Fruit fly (Drosophila melanogaster) whole organism, adult: ENCODE data around the gene kirre.
A peak's percentile ranks its signal among the peaks of the same experiment; 100 is the strongest.

Experiments used
- CG11617 ChIP-seq: fragments of 200-800 bp; sonication (Bioruptor generic); optimal IDR thresholded peaks from 2 replicates; lab custom pipeline; 2017; ENCODE audit warnings: mild to moderate bottlenecking, missing biosample characterization, missing genetic modification reagents, missing genetic modification characterization
- CG12768 ChIP-seq: fragments of 200-800 bp; sonication (Bioruptor generic); optimal IDR thresholded peaks from 2 replicates; lab custom pipeline; 2017; ENCODE audit warnings: missing biosample characterization, missing genetic modification characterization, mild to moderate bottlenecking, moderate library complexity, missing genetic modification reagents
- CG14711 ChIP-seq: fragments of 200-800 bp; sonication (Bioruptor generic); optimal IDR thresholded peaks from 2 replicates; lab custom pipeline; 2018; ENCODE audit warnings: missing biosample characterization, mild to moderate bottlenecking, missing genetic modification characterization, moderate library complexity
- CG1620 ChIP-seq: fragments of 200-800 bp; sonication (Bioruptor generic); optimal IDR thresholded peaks from 2 replicates; lab custom pipeline; 2016; ENCODE audit warnings: missing biosample characterization, missing genetic modification characterization
- CG33017 ChIP-seq: fragments of 200-800 bp; sonication (Bioruptor generic); optimal IDR thresholded peaks from 2 replicates; lab custom pipeline; 2018; ENCODE audit warnings: missing biosample characterization, mild to moderate bottlenecking, missing genetic modification characterization, moderate library complexity
- CG5204 ChIP-seq: fragments of 200-800 bp; sonication (Bioruptor generic); optimal IDR thresholded peaks from 2 replicates; lab custom pipeline; 2016; ENCODE audit warnings: missing biosample characterization, missing genetic modification characterization
- CG7045 ChIP-seq: fragments of 200-800 bp; sonication (Bioruptor generic); optimal IDR thresholded peaks from 2 replicates; lab custom pipeline; 2017; ENCODE audit warnings: missing biosample characterization, mild to moderate bottlenecking, missing genetic modification characterization
- CG7101 ChIP-seq: fragments of 200-800 bp; sonication (Bioruptor generic); optimal IDR thresholded peaks from 2 replicates; lab custom pipeline; 2018; ENCODE audit warnings: missing biosample characterization, mild to moderate bottlenecking, missing genetic modification characterization, moderate library complexity
- Clk ChIP-seq: fragments of 200-800 bp; sonication (Bioruptor generic); optimal IDR thresholded peaks from 2 replicates; lab custom pipeline; 2017; ENCODE audit warnings: missing biosample characterization, missing genetic modification characterization
- Crg-1 ChIP-seq: fragments of 200-800 bp; sonication (Bioruptor generic); optimal IDR thresholded peaks from 2 replicates; lab custom pipeline; 2016; ENCODE audit warnings: missing biosample characterization, missing genetic modification characterization
- Hr96 ChIP-seq: fragments of 200-800 bp; sonication (Bioruptor generic); optimal IDR thresholded peaks from 2 replicates; lab custom pipeline; 2016; ENCODE audit warnings: missing biosample characterization, missing genetic modification characterization
- Mnt ChIP-seq: fragments of 200-800 bp; sonication (Bioruptor generic); optimal IDR thresholded peaks from 2 replicates; lab custom pipeline; 2016; ENCODE audit warnings: missing biosample characterization, mild to moderate bottlenecking, missing genetic modification characterization
- bab1 ChIP-seq: fragments of 200-800 bp; sonication (Bioruptor generic); optimal IDR thresholded peaks from 3 replicates; lab custom pipeline; 2019; ENCODE audit warnings: missing biosample characterization, mild to moderate bottlenecking, missing genetic modification characterization, moderate library complexity
- cic ChIP-seq: fragments of 200-800 bp; sonication (Bioruptor generic); optimal IDR thresholded peaks from 2 replicates; lab custom pipeline; 2017; ENCODE audit warnings: missing biosample characterization, mild to moderate bottlenecking, missing genetic modification characterization, moderate library complexity
- cnc ChIP-seq, 2 experiments: fragments of >200 bp; optimal IDR thresholded peaks; 2 replicates each; lab custom pipeline; 2017
- kay ChIP-seq: fragments of 200-800 bp; sonication (Bioruptor generic); peaks from one replicate; lab custom pipeline; 2016; ENCODE audit warnings: missing biosample characterization, missing genetic modification characterization, borderline replicate concordance
- ovo ChIP-seq: fragments of 200-800 bp; sonication (Bioruptor generic); optimal IDR thresholded peaks from 2 replicates; lab custom pipeline; 2016; ENCODE audit warnings: missing biosample characterization, missing genetic modification characterization
- pad ChIP-seq: fragments of 200-800 bp; sonication (Bioruptor generic); optimal IDR thresholded peaks from 3 replicates; lab custom pipeline; 2017; ENCODE audit warnings: missing biosample characterization, missing genetic modification characterization, mild to moderate bottlenecking, moderate library complexity, missing genetic modification reagents
- tj ChIP-seq: fragments of 200-800 bp; sonication (Bioruptor generic); optimal IDR thresholded peaks from 3 replicates; lab custom pipeline; 2017; ENCODE audit warnings: missing biosample characterization, mild to moderate bottlenecking, missing genetic modification characterization, moderate library complexity
- toe ChIP-seq: fragments of 200-800 bp; sonication (Bioruptor generic); optimal IDR thresholded peaks from 2 replicates; lab custom pipeline; 2016; ENCODE audit warnings: missing biosample characterization, missing genetic modification characterization

Gene kirre

DNA sequence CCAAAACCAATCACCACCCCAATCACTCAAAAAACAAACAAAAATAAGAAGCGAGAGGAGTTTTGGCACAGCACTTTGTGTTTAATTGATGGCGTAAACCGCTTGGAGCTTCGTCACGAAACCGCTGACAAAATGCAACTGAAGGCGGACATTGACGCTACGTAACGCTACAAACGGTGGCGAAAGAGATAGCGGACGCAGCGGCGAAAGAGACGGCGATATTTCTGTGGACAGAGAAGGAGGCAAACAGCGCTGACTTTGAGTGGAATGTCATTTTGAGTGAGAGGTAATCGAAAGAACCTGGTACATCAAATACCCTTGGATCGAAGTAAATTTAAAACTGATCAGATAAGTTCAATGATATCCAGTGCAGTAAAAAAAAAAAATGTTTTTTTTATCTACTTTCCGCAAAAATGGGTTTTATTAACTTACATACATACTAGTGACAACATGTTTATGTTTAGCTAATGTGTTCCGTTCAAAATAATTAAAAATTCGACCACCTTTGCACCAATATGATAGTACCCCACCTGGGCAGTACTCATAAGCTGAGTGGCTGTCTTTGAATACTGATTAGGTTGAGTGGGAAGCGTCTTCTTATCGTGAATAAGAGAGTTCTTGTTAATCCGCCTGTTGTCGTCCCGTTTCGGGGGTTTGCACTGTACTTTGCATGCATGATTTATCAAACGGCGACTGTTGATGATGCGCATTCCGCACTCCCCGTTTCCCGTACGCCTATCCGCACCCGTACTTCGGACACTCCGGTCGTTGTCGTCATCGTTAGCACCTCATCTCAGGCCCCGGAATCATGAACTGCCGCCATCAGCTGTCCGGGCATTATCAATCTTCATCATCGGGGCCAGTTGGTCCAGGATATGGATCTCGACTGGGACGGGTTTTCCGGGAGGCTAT, 56.4 kb downstream of the kirre start, which contains the start of gene w:
w (minus strand) TSS at position 122 of the 912 bp plus-strand sequence.
- TF ChIP-seq cnc (optimal IDR thresholded peaks at IDR 0.05; lab: Kevin White, UChicago) (no peak), cic (GFP tag; lab: Kevin White, UChicago) (no peak), pad (GFP tag; lab: Kevin White, UChicago) (peak; percentile 1), CG14711 (peak; percentile 26), kay (GFP tag; lab: Kevin White, UChicago) (no peak), Crg-1 (GFP tag; lab: Kevin White, UChicago) (no peak), toe (GFP tag; lab: Kevin White, UChicago) (no peak), Hr96 (GFP tag; lab: Kevin White, UChicago) (no peak), ovo (no peak), CG5204 (no peak), CG11617 (GFP tag; lab: Kevin White, UChicago) (no peak), bab1 (GFP tag; lab: Kevin White, UChicago) (no peak)

DNA sequence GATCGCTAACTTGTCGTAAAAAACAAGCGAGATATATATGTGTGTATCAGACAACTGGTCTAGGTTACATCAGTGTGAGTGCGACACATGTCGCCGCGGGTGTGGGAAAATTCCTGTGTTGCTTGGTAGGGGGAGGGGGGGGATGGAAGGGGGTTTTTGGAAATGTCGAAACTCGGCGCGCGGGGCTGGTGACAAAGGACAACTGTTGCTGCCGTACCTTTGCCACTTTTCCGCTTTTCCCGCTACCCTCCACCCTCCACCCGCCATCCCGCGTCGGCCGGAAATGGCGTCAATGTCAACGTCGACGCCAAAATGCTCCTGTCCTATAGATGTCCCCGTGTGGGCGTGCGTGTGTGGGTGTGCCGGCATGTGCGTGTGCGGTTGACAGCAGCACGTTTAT, 62.8 kb downstream of the kirre start:
- TF ChIP-seq bab1 (GFP tag; lab: Kevin White, UChicago) (no peak), toe (GFP tag; lab: Kevin White, UChicago) (no peak), CG11617 (GFP tag; lab: Kevin White, UChicago) (no peak), CG33017 (tag; lab: Kevin White, UChicago) (no peak), CG5204 (no peak)

DNA sequence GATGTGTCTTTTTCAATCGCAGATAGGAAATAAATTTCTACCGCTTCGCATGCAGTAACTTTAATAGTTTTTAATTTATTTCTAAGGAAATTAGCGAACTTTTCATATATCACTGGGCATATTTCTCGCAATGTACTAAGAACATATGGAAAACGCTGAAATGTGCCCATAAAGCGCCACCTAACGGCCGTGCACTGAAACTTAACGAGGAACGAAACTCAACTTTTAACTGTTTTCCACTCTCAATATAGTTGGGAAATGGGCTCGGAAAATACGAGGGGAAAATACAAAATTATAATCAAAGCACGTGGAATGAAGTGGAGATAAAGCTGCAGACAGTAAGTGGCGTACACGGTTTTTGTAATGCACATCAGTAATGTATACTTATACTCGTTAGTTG, 63.6 kb downstream of the kirre start:
- no peak for TF ChIP-seq Hr96 (GFP tag; lab: Kevin White, UChicago)
- no peak for TF ChIP-seq CG1620 (GFP tag; lab: Kevin White, UChicago)
- no peak for TF ChIP-seq CG7101 (tag; lab: Kevin White, UChicago)
- no peak for TF ChIP-seq toe (GFP tag; lab: Kevin White, UChicago)
- no peak for TF ChIP-seq CG5204
- no peak for TF ChIP-seq Crg-1 (GFP tag; lab: Kevin White, UChicago)
- TF ChIP-seq CG12768 (GFP tag; lab: Kevin White, UChicago): no peak
- no peak for TF ChIP-seq Clk (GFP tag; lab: Kevin White, UChicago)
- TF ChIP-seq kay (GFP tag; lab: Kevin White, UChicago): no peak
- TF ChIP-seq pad (GFP tag; lab: Kevin White, UChicago): no peak
- TF ChIP-seq tj (GFP tag; lab: Kevin White, UChicago): no peak
- no peak for TF ChIP-seq CG33017 (tag; lab: Kevin White, UChicago)
- no peak for TF ChIP-seq CG7045
- no peak for TF ChIP-seq ovo
- no peak for TF ChIP-seq CG11617 (GFP tag; lab: Kevin White, UChicago)

DNA sequence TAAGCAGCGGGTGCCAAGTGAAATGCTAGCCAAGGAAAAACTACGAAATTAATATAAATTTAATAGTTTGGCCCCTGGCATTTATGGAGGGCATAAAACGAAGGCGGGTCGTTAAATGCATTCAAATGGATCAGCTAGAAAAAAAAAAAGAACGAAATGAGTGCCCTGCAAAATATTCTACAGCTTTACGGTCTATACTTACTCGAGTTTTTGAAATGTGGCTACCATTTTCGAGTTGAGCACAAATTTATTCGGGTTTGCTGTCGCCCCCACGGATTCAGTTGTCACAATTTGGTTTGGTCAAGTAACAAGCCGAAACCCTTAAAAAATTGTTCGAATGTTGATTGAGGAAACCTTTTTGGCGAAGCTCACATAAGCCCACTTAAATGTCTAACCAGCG, 69.4 kb downstream of the kirre start, which contains the start of gene CG12498:
CG12498 (plus strand) TSS at position 301 of the 400 bp plus-strand sequence.
- no peak for TF ChIP-seq kay (GFP tag; lab: Kevin White, UChicago)
- no peak for TF ChIP-seq CG11617 (GFP tag; lab: Kevin White, UChicago)
- TF ChIP-seq Hr96 (GFP tag; lab: Kevin White, UChicago): no peak
- TF ChIP-seq Clk (GFP tag; lab: Kevin White, UChicago): no peak

DNA sequence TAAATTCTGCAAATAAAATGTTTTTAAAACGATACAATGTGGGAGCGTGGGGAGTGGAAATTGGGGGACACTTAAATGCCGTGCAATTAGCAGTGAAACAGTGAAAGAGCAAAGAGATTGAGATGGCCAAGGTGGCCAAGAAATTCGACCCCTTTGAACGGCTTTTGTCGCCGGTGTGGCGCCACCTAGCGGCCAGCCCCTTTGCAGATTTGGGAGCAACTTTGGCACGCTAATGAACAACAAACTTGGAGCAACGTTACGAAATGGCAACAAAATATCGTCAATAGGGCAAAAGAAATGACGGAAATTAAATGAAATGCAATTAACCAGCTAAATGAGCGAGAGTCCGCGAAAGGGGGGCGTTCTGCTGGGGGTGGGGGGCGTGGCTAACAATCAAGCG, 70.9 kb downstream of the kirre start:
- TF ChIP-seq CG12768 (GFP tag; lab: Kevin White, UChicago) (no peak), kay (GFP tag; lab: Kevin White, UChicago) (no peak), bab1 (GFP tag; lab: Kevin White, UChicago) (no peak), Mnt (no peak), ovo (no peak)

DNA sequence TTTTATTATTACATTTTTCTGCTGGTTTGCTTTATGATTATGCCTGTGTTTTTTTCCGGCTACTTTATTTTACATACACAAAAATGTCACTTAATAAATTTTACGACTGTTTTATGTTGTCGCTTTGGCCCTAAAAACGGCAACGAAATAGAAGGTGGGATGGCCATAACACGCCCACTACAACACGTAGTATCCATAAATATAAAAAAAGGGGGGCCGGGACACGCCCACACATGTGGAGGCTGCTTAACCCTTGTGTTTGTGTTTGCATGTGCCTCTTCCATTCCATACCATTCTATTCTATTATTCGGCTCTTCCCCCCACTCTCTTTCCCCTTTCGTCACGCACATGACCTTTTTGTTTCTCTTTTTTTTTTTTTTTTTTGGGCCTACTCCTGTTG, 71.5 kb downstream of the kirre start:
- TF ChIP-seq CG7101 (tag; lab: Kevin White, UChicago) (no peak), CG12768 (GFP tag; lab: Kevin White, UChicago) (no peak), pad (GFP tag; lab: Kevin White, UChicago) (no peak), CG5204 (no peak)

DNA sequence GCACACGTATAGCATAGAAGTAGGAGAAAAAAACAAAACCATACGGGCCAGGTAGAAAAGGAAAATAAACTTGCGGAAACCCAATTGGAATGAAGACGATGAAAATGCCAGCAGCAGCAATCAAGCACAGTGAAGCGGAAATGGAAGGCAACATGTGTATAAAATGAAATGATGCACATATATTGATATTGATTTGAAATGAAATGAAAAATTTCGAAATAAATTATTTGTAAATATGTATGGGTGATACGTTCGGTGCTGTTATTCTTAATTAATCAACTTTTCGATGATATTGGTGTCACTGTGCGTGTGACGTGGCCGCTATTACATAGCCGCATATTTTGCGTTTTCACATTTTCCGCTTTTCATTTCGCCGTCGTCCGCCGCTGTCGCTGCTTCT, 72.9 kb downstream of the kirre start:
- TF ChIP-seq CG33017 (tag; lab: Kevin White, UChicago) (no peak), kay (GFP tag; lab: Kevin White, UChicago) (no peak), cic (GFP tag; lab: Kevin White, UChicago) (no peak), Crg-1 (GFP tag; lab: Kevin White, UChicago) (no peak), Clk (GFP tag; lab: Kevin White, UChicago) (no peak), CG7045 (no peak), cnc (optimal IDR thresholded peaks at IDR 0.05; lab: Kevin White, UChicago) (no peak), toe (GFP tag; lab: Kevin White, UChicago) (no peak), ovo (no peak), CG14711 (no peak), tj (GFP tag; lab: Kevin White, UChicago) (no peak), CG5204 (no peak), pad (GFP tag; lab: Kevin White, UChicago) (no peak), Mnt (no peak)
